Fruit fly (Drosophila melanogaster) whole organism, pupa: ENCODE results near the gene CycT.

Experiments
- CG10348 ChIP-seq: fragments of 200-800 bp; sonication (Bioruptor generic); IDR thresholded peaks from 2 replicates; pipeline ENCODE4 v1.3.6; 2022; ENCODE audit warnings: missing biosample characterization, missing genetic modification characterization
- CG13204 ChIP-seq: fragments of 200-800 bp; sonication (Bioruptor generic); optimal IDR thresholded peaks from 2 replicates; lab custom pipeline; 2018; ENCODE audit warnings: missing biosample characterization, mild to moderate bottlenecking, missing genetic modification characterization, moderate library complexity
- CG17806 ChIP-seq: fragments of 200-800 bp; sonication (Bioruptor generic); optimal IDR thresholded peaks from 2 replicates; lab custom pipeline; 2018; ENCODE audit warnings: missing biosample characterization, mild to moderate bottlenecking, missing genetic modification characterization, moderate library complexity
- CG32121 ChIP-seq: fragments of 200-800 bp; sonication (Bioruptor generic); IDR thresholded peaks from 2 replicates; pipeline ENCODE4 v1.3.6; 2022; ENCODE audit warnings: missing biosample characterization, missing genetic modification characterization
- CG8159 ChIP-seq: fragments of 200-800 bp; sonication (Bioruptor generic); optimal IDR thresholded peaks from 3 replicates; lab custom pipeline; 2018; ENCODE audit warnings: missing biosample characterization, mild to moderate bottlenecking, missing genetic modification characterization, moderate library complexity
- CG9948 ChIP-seq: fragments of 200-800 bp; sonication (Bioruptor generic); optimal IDR thresholded peaks from 2 replicates; lab custom pipeline; 2018; ENCODE audit warnings: missing biosample characterization, mild to moderate bottlenecking, missing genetic modification characterization, moderate library complexity
- EcR ChIP-seq: fragments of 200-800 bp; sonication (Bioruptor generic); optimal IDR thresholded peaks from 3 replicates; lab custom pipeline; 2019; ENCODE audit warnings: missing biosample characterization, missing genetic modification characterization, mild to moderate bottlenecking, moderate library complexity, missing genetic modification reagents
- Pif1A ChIP-seq: fragments of 200-800 bp; sonication (Bioruptor generic); optimal IDR thresholded peaks from 3 replicates; lab custom pipeline; 2016; ENCODE audit warnings: missing biosample characterization, missing genetic modification characterization
- Pif1B ChIP-seq: fragments of 200-800 bp; sonication (Bioruptor generic); optimal IDR thresholded peaks from 3 replicates; lab custom pipeline; 2016; ENCODE audit warnings: missing biosample characterization, missing genetic modification characterization
- rn ChIP-seq: fragments of 200-800 bp; sonication (Bioruptor generic); IDR thresholded peaks from 2 replicates; pipeline ENCODE4 v1.3.6; 2022; ENCODE audit warnings: missing biosample characterization, missing genetic modification characterization

- TF ChIP-seq CG13204 (GFP tag; lab: Kevin White, UChicago) (peak; percentile 53), CG10348 (GFP tag; lab: Robert Waterston, UW) (no peak), CG32121 (GFP tag; lab: Robert Waterston, UW) (no peak), CG8159 (tag; lab: Kevin White, UChicago) (no peak), CG17806 (tag; lab: Kevin White, UChicago) (no peak), EcR (peak; percentile 32), CG9948 (tag; lab: Kevin White, UChicago) (no peak), rn (GFP tag; lab: Robert Waterston, UW) (no peak), Pif1A (GFP tag; lab: Kevin White, UChicago) (no peak), Pif1B (no peak)
These were observed 38.4 kb upstream of the CycT start for dm6 chr3L:17595810-17596561.
